Fruit fly (Drosophila melanogaster): ENCODE measurements around the gene CG7029.

CG7029 gene

dm6 chr3R:22807132-22807531, 56.4 kb downstream of the CG7029 start:
- TF ChIP-seq CTCF (optimal IDR thresholded peaks at IDR 0.05) (no peak), CG8478 (optimal IDR thresholded peaks at IDR 0.05) (no peak)

- TF ChIP-seq CTCF (optimal IDR thresholded peaks at IDR 0.05) (peak; percentile 62 to 66), CG8478 (optimal IDR thresholded peaks at IDR 0.05) (no peak)
Observed at dm6 chr3R:22810277-22810676, 59.6 kb downstream of the CG7029 start.

dm6 chr3R:22816078-22816436, 65.4 kb downstream of the CG7029 start, which contains the start of gene CG13840:
Gene CG13840 (minus strand): TSS chr3R:22816178.
- TF ChIP-seq CG8478 (optimal IDR thresholded peaks at IDR 0.05) (no peak), CTCF (optimal IDR thresholded peaks at IDR 0.05) (no peak)

- TF ChIP-seq CG8478 (optimal IDR thresholded peaks at IDR 0.05) (no peak), CTCF (optimal IDR thresholded peaks at IDR 0.05) (no peak)
Observed at dm6 chr3R:22816437-22817173, 65.9 kb downstream of the CG7029 start.

- TF ChIP-seq CTCF (optimal IDR thresholded peaks at IDR 0.05) (no peak), CG8478 (optimal IDR thresholded peaks at IDR 0.05) (no peak)
Observed at dm6 chr3R:22822729-22823128, 72.0 kb downstream of the CG7029 start.

dm6 chr3R:22833416-22833815, 82.7 kb downstream of the CG7029 start:
- no peak for TF ChIP-seq CG8478 (optimal IDR thresholded peaks at IDR 0.05)
- no peak for TF ChIP-seq CTCF (optimal IDR thresholded peaks at IDR 0.05)

- no peak for TF ChIP-seq CTCF (optimal IDR thresholded peaks at IDR 0.05)
- TF ChIP-seq CG8478 (optimal IDR thresholded peaks at IDR 0.05) = no peak
Observed at dm6 chr3R:22839257-22839656, 88.6 kb downstream of the CG7029 start.

Measured in S2 (cell line).